Worm (Caenorhabditis elegans) whole organism, L2 larva: ENCODE data around the gene npr-3.

Source experiments
- ama-1 ChIP-seq: fragments of 150-350 bp; optimal IDR thresholded peaks from 2 replicates; lab custom pipeline; 2018; ENCODE audit warnings: inconsistent platforms
- fos-1 ChIP-seq: fragments of 150-350 bp; optimal IDR thresholded peaks from 2 replicates; lab custom pipeline; 2014; ENCODE audit warnings: missing biosample characterization, missing genetic modification characterization
- gmeb-1 ChIP-seq: fragments of 150-350 bp; optimal IDR thresholded peaks from 2 replicates; lab custom pipeline; 2014; ENCODE audit warnings: missing biosample characterization, missing genetic modification characterization
- nhr-25 ChIP-seq: fragments of 150-350 bp; sonication (generic microtip); optimal IDR thresholded peaks from 3 replicates; lab custom pipeline; 2014; ENCODE audit warnings: missing biosample characterization, missing genetic modification characterization
- skn-1 ChIP-seq: sonication (generic microtip); optimal IDR thresholded peaks from 2 replicates; lab custom pipeline; 2017; ENCODE audit warnings: missing biosample characterization, missing genetic modification characterization

DNA sequence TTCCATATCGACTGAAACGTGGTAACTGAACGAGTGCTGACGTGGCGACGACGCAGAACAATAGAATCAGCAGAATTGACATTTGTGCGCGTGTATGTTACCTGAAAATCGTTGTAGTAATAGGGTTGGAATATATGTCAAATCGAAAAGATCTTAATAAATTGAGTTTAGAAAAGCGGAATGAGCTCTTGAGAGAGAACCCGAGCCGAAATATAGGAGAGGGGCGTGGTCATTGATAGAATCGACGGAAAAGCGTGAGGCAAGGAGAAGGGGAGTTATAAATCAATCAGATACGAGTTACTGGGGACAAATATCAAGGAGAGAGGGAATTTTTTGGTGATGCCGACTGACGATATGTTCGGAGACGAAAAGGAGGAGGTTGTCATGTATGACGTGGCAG lies 50.9 kb downstream of the npr-3 start, which contains the start of gene M04B2.6:
- TF ChIP-seq skn-1 (tag; lab: Kevin White, UChicago) (no peak), nhr-25 (tag; lab: Kevin White, UChicago) (no peak), gmeb-1 (tag; lab: Kevin White, UChicago) (no peak), ama-1 (lab: Kevin White, UChicago) (no peak), fos-1 (no peak)
